Worm (Caenorhabditis elegans): ENCODE results near the gene ain-1.
A peak's percentile ranks its signal among the peaks of the same experiment; 100 is the strongest.

ce11 chrX:16631847-16632246 is 18.6 kb downstream of the ain-1 start:
- TF ChIP-seq blmp-1 (tag; optimal IDR thresholded peaks at IDR 0.05) (peak; percentile 88), lsy-2 (tag; optimal IDR thresholded peaks at IDR 0.05) (no peak)

Data from whole organism, L1 larva.